Fruit fly (Drosophila melanogaster) S2 (cell line): ENCODE data around the gene ast.

Experiments used
- CG8478 ChIP-seq: fragments of >200 bp; optimal IDR thresholded peaks from 2 replicates; lab custom pipeline; 2018
- CTCF ChIP-seq, 2 experiments: fragments of >200 bp; optimal IDR thresholded peaks; 2 replicates each; lab custom pipeline; 2018

dm6 chr2L:1065038-1065437 is 12.7 kb upstream of the ast start:
- TF ChIP-seq CTCF (optimal IDR thresholded peaks at IDR 0.05; lab: Kevin White, UChicago) (no peak), CG8478 (lab: Kevin White, UChicago) (no peak)
